Worm (Caenorhabditis elegans): ENCODE measurements around the gene T04C12.9.

Gene T04C12.9

DNA sequence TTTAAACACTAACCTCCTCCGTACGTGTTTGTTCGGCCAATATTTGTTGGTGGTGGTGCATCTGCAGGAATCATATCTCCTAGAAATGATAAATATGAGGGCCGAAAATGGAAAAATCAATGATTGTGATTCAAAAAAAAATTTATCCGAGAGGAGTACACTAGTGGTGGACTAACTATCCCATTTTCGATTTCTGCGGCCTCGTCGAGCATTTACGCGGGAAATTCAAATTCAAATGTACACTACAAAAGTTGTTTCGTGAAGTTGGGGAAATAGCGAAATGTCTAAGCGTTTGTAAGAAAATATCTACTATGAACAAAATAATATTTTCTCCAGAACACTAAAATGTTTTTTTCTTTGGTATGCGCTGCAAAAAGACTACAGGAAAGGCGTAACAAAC lies 33.7 kb downstream of the T04C12.9 start (continued):
- TF ChIP-seq unc-62 (GFP tag; optimal IDR thresholded peaks at IDR 0.05) (no peak), ceh-43 (GFP tag; optimal IDR thresholded peaks at IDR 0.05) (no peak)

DNA sequence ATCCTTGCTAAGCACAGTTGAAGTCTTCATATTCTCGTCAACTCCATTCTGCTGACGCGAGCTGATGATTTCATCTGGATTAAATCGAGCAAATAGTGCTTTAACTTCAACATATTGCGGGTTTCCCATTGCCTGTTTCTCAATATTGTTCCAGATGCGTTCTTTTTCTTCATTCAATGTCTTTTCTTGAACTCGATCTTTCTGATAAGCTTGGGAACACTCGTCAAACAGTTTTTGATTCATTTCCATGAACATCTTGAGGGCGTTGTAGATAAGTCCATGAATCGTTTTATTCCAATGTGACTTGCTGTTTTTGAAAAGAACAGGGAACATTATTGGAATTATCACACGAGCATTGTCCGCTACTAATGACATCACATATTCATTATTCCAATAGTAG lies 35.3 kb downstream of the T04C12.9 start:
- TF ChIP-seq unc-39 (tag; optimal IDR thresholded peaks at IDR 0.05) (no peak), flh-1 (GFP tag; optimal IDR thresholded peaks at IDR 0.05) (no peak), mep-1 (tag; optimal IDR thresholded peaks at IDR 0.05) (no peak), cnd-1 (tag; optimal IDR thresholded peaks at IDR 0.05) (no peak), mls-2 (tag; optimal IDR thresholded peaks at IDR 0.05) (no peak), unc-62 (GFP tag; optimal IDR thresholded peaks at IDR 0.05) (no peak), elt-1 (tag; optimal IDR thresholded peaks at IDR 0.05; ENCODE audit: borderline replicate concordance, insufficient read depth) (no peak), nhr-28 (tag; optimal IDR thresholded peaks at IDR 0.05) (no peak), drap-1 (GFP tag; optimal IDR thresholded peaks at IDR 0.05) (no peak), ceh-43 (GFP tag; optimal IDR thresholded peaks at IDR 0.05) (no peak), lsy-2 (tag; optimal IDR thresholded peaks at IDR 0.05) (no peak), nhr-76 (tag; optimal IDR thresholded peaks at IDR 0.05) (no peak), ces-1 (GFP tag; optimal IDR thresholded peaks at IDR 0.05) (no peak)

DNA sequence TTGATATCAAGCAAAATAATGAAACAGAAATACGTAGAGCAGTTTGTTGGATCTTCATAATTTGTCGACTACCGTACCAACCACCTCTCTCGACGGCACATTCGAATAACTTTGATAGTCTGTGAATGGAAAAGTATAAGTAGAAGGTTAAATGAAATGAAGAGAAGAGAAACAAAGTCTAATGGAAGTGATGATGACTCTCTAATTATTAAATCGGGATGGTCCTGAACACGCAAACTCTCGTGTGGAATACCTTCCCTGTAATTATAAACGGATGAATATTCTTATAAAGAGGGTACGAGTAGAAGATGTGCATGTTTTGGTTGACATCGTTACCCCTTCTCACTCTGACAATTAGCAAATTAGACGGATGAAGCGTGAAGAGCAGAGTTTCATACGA lies 40.2 kb downstream of the T04C12.9 start, which contains the start of the genes C13G3.12 and hot-6:
TSS of gene C13G3.12 (minus strand) at position 101 of the 400 bp plus-strand sequence.
TSS of gene hot-6 (minus strand) at position 121 of the 400 bp plus-strand sequence.
- no peak for TF ChIP-seq cnd-1 (tag; optimal IDR thresholded peaks at IDR 0.05)
- TF ChIP-seq nhr-76 (tag; optimal IDR thresholded peaks at IDR 0.05), result no peak

DNA sequence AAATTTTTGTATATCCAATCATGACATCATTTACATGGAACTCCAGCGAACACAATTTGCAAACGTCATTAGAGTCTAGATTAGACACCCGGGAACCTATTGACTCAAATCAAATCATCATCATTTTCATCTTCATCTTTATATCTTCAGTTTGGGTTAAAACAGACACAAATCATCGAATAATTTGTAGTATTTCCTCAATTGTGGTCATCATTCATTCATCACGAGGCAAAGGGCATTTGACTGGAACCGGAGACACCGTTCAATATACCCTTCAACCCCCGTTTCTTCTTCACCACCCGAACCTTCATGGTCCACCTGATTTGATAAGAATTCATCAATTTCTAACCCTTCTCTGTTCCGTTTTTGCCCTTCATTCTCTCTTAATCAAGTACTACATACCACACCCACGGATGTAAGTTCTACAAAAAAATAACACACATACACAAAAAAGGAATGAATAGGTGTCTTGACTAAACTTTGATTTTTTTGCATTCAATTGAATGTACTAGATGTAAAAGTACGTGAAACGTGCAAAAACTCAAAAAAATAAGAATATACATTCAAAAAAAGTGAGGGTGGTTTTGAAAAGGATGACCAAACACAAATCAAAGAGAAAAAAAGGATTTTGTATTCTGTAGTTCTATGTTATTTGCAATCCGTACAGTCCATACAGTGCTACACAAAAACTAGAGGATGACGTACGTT lies 46.0 kb downstream of the T04C12.9 start:
- TF ChIP-seq nhr-76 (tag; optimal IDR thresholded peaks at IDR 0.05) (no peak), nhr-237 (tag; optimal IDR thresholded peaks at IDR 0.05) (no peak), snpc-4 (tag; optimal IDR thresholded peaks at IDR 0.05) (no peak), mab-5 (tag; optimal IDR thresholded peaks at IDR 0.05) (no peak), tbx-8 (GFP tag; optimal IDR thresholded peaks at IDR 0.05) (no peak), ces-1 (GFP tag; optimal IDR thresholded peaks at IDR 0.05) (no peak), nhr-2 (tag; optimal IDR thresholded peaks at IDR 0.05) (no peak), mls-2 (tag; optimal IDR thresholded peaks at IDR 0.05) (no peak), sptf-1 (tag; optimal IDR thresholded peaks at IDR 0.05) (no peak), elt-1 (tag; optimal IDR thresholded peaks at IDR 0.05; ENCODE audit: borderline replicate concordance, insufficient read depth) (no peak), bed-3 (GFP tag; optimal IDR thresholded peaks at IDR 0.05) (no peak), pha-4 (tag; optimal IDR thresholded peaks at IDR 0.05) (no peak), M03D4.4 (tag; optimal IDR thresholded peaks at IDR 0.05) (no peak), drap-1 (GFP tag; optimal IDR thresholded peaks at IDR 0.05) (no peak), sem-2 (GFP tag; optimal IDR thresholded peaks at IDR 0.05) (no peak), ceh-43 (GFP tag; optimal IDR thresholded peaks at IDR 0.05) (no peak), elt-3 (tag; optimal IDR thresholded peaks at IDR 0.05) (no peak), lin-13 (tag; optimal IDR thresholded peaks at IDR 0.05) (no peak), flh-1 (GFP tag; optimal IDR thresholded peaks at IDR 0.05) (no peak), unc-120 (tag; optimal IDR thresholded peaks at IDR 0.05; ENCODE audit: poor library complexity, severe bottlenecking) (no peak)

DNA sequence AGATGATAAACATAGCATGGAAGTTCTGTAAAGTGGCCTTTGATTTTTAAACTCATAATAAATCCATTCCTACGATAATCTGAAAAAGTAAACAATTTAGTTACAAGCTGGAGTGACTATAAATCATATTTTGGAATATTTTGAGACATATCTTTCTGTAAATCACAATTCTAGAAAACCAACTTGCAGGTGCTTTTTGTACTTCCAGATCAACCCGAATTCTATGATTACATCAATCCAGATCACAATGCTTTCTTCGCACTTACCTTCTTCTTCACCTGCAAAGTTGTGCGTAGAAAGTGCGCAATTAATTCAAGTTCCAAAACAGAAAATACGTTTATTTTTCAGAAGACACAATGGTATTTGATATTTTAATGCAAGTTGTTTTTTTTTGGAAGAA lies 48.3 kb downstream of the T04C12.9 start:
- no peak for TF ChIP-seq lin-13 (tag; optimal IDR thresholded peaks at IDR 0.05)
- no peak for TF ChIP-seq lsy-2 (tag; optimal IDR thresholded peaks at IDR 0.05)
- no peak for TF ChIP-seq lin-32 (GFP tag; optimal IDR thresholded peaks at IDR 0.05)
- no peak for TF ChIP-seq mab-5 (tag; optimal IDR thresholded peaks at IDR 0.05)
- TF ChIP-seq ham-2 (GFP tag; optimal IDR thresholded peaks at IDR 0.05), result no peak
- no peak for TF ChIP-seq ztf-11 (tag; optimal IDR thresholded peaks at IDR 0.05)
- TF ChIP-seq nhr-12 (tag; optimal IDR thresholded peaks at IDR 0.05), result no peak
- TF ChIP-seq ceh-39 (tag; optimal IDR thresholded peaks at IDR 0.05), result no peak
- TF ChIP-seq flh-1 (GFP tag; optimal IDR thresholded peaks at IDR 0.05), result no peak
- no peak for TF ChIP-seq drap-1 (GFP tag; optimal IDR thresholded peaks at IDR 0.05)
- no peak for TF ChIP-seq unc-62 (GFP tag; optimal IDR thresholded peaks at IDR 0.05)
- no peak for TF ChIP-seq cnd-1 (tag; optimal IDR thresholded peaks at IDR 0.05)
- TF ChIP-seq ces-1 (GFP tag; optimal IDR thresholded peaks at IDR 0.05), result no peak
